Fruit fly (Drosophila melanogaster) whole organism, embryonic: Measurements from ENCODE around the gene CG33695.
A peak's percentile ranks its signal among the peaks of the same experiment; 100 is the strongest.

ENCODE experiments used
- Adf1 ChIP-seq: fragments of 200-800 bp; sonication (Bioruptor generic); IDR thresholded peaks from 2 replicates; pipeline ENCODE4 v1.3.6; 2022; ENCODE audit warnings: missing biosample characterization, missing genetic modification characterization
- CG10462 ChIP-seq: fragments of 200-800 bp; sonication (Bioruptor generic); optimal IDR thresholded peaks from 2 replicates; lab custom pipeline; 2016; ENCODE audit warnings: missing biosample characterization, missing genetic modification characterization
- CG11247 ChIP-seq: fragments of 200-800 bp; sonication (Bioruptor generic); IDR thresholded peaks from 2 replicates; pipeline ENCODE4 v1.3.6; 2022; ENCODE audit warnings: missing biosample characterization, missing genetic modification characterization
- CG13123 ChIP-seq: fragments of 200-800 bp; sonication (Bioruptor generic); optimal IDR thresholded peaks from 2 replicates; lab custom pipeline; 2016; ENCODE audit warnings: missing biosample characterization, missing genetic modification characterization
- CG13624 ChIP-seq: fragments of 200-800 bp; sonication (Bioruptor generic); optimal IDR thresholded peaks from 2 replicates; lab custom pipeline; 2016; ENCODE audit warnings: missing biosample characterization, missing genetic modification characterization
- CG15601 ChIP-seq: fragments of 200-800 bp; sonication (Bioruptor generic); optimal IDR thresholded peaks from 3 replicates; lab custom pipeline; 2019; ENCODE audit warnings: missing biosample characterization, mild to moderate bottlenecking, missing genetic modification characterization, moderate library complexity
- CG2120 ChIP-seq: fragments of 200-800 bp; sonication (Bioruptor generic); optimal IDR thresholded peaks from 3 replicates; lab custom pipeline; 2016; ENCODE audit warnings: missing biosample characterization, missing genetic modification characterization
- CG32532 ChIP-seq: fragments of 200-800 bp; sonication (Bioruptor generic); IDR thresholded peaks from 2 replicates; pipeline ENCODE4 v1.3.6; 2022; ENCODE audit warnings: missing biosample characterization, missing genetic modification characterization
- CG3726 ChIP-seq: fragments of 200-800 bp; sonication (Bioruptor generic); IDR thresholded peaks from 3 replicates; pipeline ENCODE4, ENCODE4 v1.3.6; 2022; ENCODE audit warnings: missing biosample characterization, missing genetic modification characterization
- CG4707 ChIP-seq: fragments of 200-800 bp; sonication (Bioruptor generic); optimal IDR thresholded peaks from 2 replicates; lab custom pipeline; 2018; ENCODE audit warnings: missing biosample characterization, mild to moderate bottlenecking, missing genetic modification characterization, moderate library complexity
- CG6254 ChIP-seq: fragments of 200-800 bp; sonication (Bioruptor generic); optimal IDR thresholded peaks from 3 replicates; lab custom pipeline; 2017; ENCODE audit warnings: mild to moderate bottlenecking, missing biosample characterization, missing genetic modification reagents, missing genetic modification characterization
- CG6272 ChIP-seq: fragments of 200-800 bp; sonication (Bioruptor generic); IDR thresholded peaks from 2 replicates; pipeline ENCODE4 v1.3.6; 2022; ENCODE audit warnings: missing biosample characterization, missing genetic modification characterization
- CG6689 ChIP-seq: fragments of 200-800 bp; sonication (Bioruptor generic); IDR thresholded peaks from 2 replicates; pipeline ENCODE4 v1.3.6; 2022; ENCODE audit warnings: missing biosample characterization, missing genetic modification characterization
- CG6765 ChIP-seq: fragments of 200-800 bp; sonication (Bioruptor generic); optimal IDR thresholded peaks from 3 replicates; lab custom pipeline; 2017; ENCODE audit warnings: missing biosample characterization, mild to moderate bottlenecking, missing genetic modification characterization
- CG7745 ChIP-seq: fragments of 200-800 bp; sonication (Bioruptor generic); optimal IDR thresholded peaks from 2 replicates; lab custom pipeline; 2018; ENCODE audit warnings: missing biosample characterization, mild to moderate bottlenecking, missing genetic modification characterization, moderate library complexity
- CG8290 ChIP-seq, 3 experiments: fragments of 200-800 bp; sonication (Bioruptor generic); optimal IDR thresholded peaks; 2 replicates each; lab custom pipeline; 2016 to 2019; ENCODE audit warnings: missing biosample characterization in 3 of 3, missing genetic modification characterization in 3 of 3, mild to moderate bottlenecking in 2 of 3, moderate library complexity in 1 of 3
- CG9727 ChIP-seq: fragments of 200-800 bp; sonication (Bioruptor generic); optimal IDR thresholded peaks from 3 replicates; lab custom pipeline; 2017; ENCODE audit warnings: missing biosample characterization, mild to moderate bottlenecking, missing genetic modification characterization
- CG9817 ChIP-seq: fragments of 200-800 bp; sonication (Bioruptor generic); optimal IDR thresholded peaks from 2 replicates; lab custom pipeline; 2018; ENCODE audit warnings: missing biosample characterization, mild to moderate bottlenecking, missing genetic modification characterization, moderate library complexity
- D19A ChIP-seq: fragments of 200-800 bp; optimal IDR thresholded peaks from 3 replicates; lab custom pipeline; 2019; ENCODE audit warnings: missing biosample characterization, mild to moderate bottlenecking, missing genetic modification characterization, moderate library complexity
- Deaf1 ChIP-seq: fragments of 200-800 bp; optimal IDR thresholded peaks from 3 replicates; lab custom pipeline; 2019; ENCODE audit warnings: missing biosample characterization, mild to moderate bottlenecking, missing genetic modification characterization, moderate library complexity
- Fer3 ChIP-seq: fragments of 200-800 bp; sonication (Bioruptor generic); optimal IDR thresholded peaks from 2 replicates; lab custom pipeline; 2018; ENCODE audit warnings: missing biosample characterization, mild to moderate bottlenecking, missing genetic modification characterization, moderate library complexity
- GATAe ChIP-seq: fragments of 200-800 bp; sonication (Bioruptor generic); conservative IDR thresholded peaks from 2 replicates; pipeline ENCODE4 v1.3.6; 2022; ENCODE audit warnings: missing biosample characterization, missing genetic modification characterization
- Hmr ChIP-seq: fragments of 200-800 bp; sonication (Bioruptor generic); optimal IDR thresholded peaks from 3 replicates; lab custom pipeline; 2017; ENCODE audit warnings: mild to moderate bottlenecking, missing biosample characterization, missing genetic modification reagents, missing genetic modification characterization
- Hr3 ChIP-seq: fragments of 200-800 bp; sonication (Bioruptor generic); optimal IDR thresholded peaks from 3 replicates; lab custom pipeline; 2016; ENCODE audit warnings: missing biosample characterization, missing genetic modification characterization
- Mrtf ChIP-seq: fragments of 200-800 bp; sonication (Bioruptor generic); IDR thresholded peaks from 3 replicates; pipeline ENCODE4 v1.3.6; 2022; ENCODE audit warnings: missing biosample characterization, missing genetic modification characterization
- Oaz ChIP-seq: fragments of 200-800 bp; sonication (Bioruptor generic); IDR thresholded peaks from 2 replicates; pipeline ENCODE4 v1.3.6; 2022; ENCODE audit warnings: missing biosample characterization, missing genetic modification characterization
- Opbp ChIP-seq: fragments of 200-800 bp; sonication (Bioruptor generic); IDR thresholded peaks from 3 replicates; pipeline ENCODE4 v1.3.6; 2022; ENCODE audit warnings: missing biosample characterization, missing genetic modification characterization; ENCODE audit not compliant: partially characterized antibody
- Side ChIP-seq: fragments of 200-800 bp; sonication (Bioruptor generic); optimal IDR thresholded peaks from 2 replicates; lab custom pipeline; 2016; ENCODE audit warnings: missing biosample characterization, missing genetic modification characterization
- TFAM ChIP-seq: fragments of 200-800 bp; sonication (Bioruptor generic); optimal IDR thresholded peaks from 2 replicates; lab custom pipeline; 2017; ENCODE audit warnings: missing biosample characterization, missing genetic modification characterization, inconsistent platforms
- Xbp1 ChIP-seq: fragments of 200-800 bp; sonication (Bioruptor generic); optimal IDR thresholded peaks from 3 replicates; lab custom pipeline; 2016; ENCODE audit warnings: missing biosample characterization, mild to moderate bottlenecking, missing genetic modification characterization
- Xrp1 ChIP-seq: fragments of 200-800 bp; sonication (Bioruptor generic); IDR thresholded peaks from 2 replicates; pipeline ENCODE4 v1.3.6; 2022; ENCODE audit warnings: missing biosample characterization, missing genetic modification characterization
- ase ChIP-seq: fragments of 200-800 bp; sonication (Bioruptor generic); IDR thresholded peaks from 3 replicates; pipeline ENCODE4 v1.3.6; 2022; ENCODE audit warnings: missing biosample characterization, missing genetic modification characterization
- cas ChIP-seq: fragments of 200-800 bp; sonication (Bioruptor generic); IDR thresholded peaks from 2 replicates; pipeline ENCODE4 v1.3.6; 2022; ENCODE audit warnings: missing biosample characterization, missing genetic modification characterization
- crc ChIP-seq: fragments of 200-800 bp; sonication (Bioruptor generic); optimal IDR thresholded peaks from 2 replicates; lab custom pipeline; 2016; ENCODE audit warnings: missing biosample characterization, missing genetic modification characterization
- ewg ChIP-seq: fragments of 200-800 bp; sonication (Bioruptor generic); optimal IDR thresholded peaks from 3 replicates; lab custom pipeline; 2017; ENCODE audit warnings: mild to moderate bottlenecking, missing biosample characterization, missing genetic modification reagents, missing genetic modification characterization
- fd3F ChIP-seq: fragments of 200-800 bp; sonication (Bioruptor generic); optimal IDR thresholded peaks from 2 replicates; lab custom pipeline; 2018; ENCODE audit warnings: missing biosample characterization, mild to moderate bottlenecking, missing genetic modification characterization, moderate library complexity
- klu ChIP-seq: fragments of 200-800 bp; sonication (Bioruptor generic); IDR thresholded peaks from 2 replicates; pipeline ENCODE4 v1.3.6; 2022; ENCODE audit warnings: missing biosample characterization, missing genetic modification characterization
- kni ChIP-seq: fragments of 200-800 bp; sonication (Bioruptor generic); optimal IDR thresholded peaks from 3 replicates; lab custom pipeline; 2017; ENCODE audit warnings: mild to moderate bottlenecking, missing biosample characterization, missing genetic modification reagents, missing genetic modification characterization
- lbe ChIP-seq: fragments of 200-800 bp; sonication (Bioruptor generic); optimal IDR thresholded peaks from 2 replicates; lab custom pipeline; 2016; ENCODE audit warnings: missing biosample characterization, mild to moderate bottlenecking, missing genetic modification characterization
- rib ChIP-seq: fragments of 200-800 bp; sonication (Bioruptor generic); IDR thresholded peaks from 2 replicates; pipeline ENCODE4 v1.3.6; 2022; ENCODE audit warnings: missing biosample characterization, missing genetic modification characterization
- sc ChIP-seq, 3 experiments: fragments of >200 bp in 2 of 3; fragments of 200-800 bp in 1 of 3; sonication (Bioruptor generic) in 1 of 3; optimal IDR thresholded peaks; 2 replicates in 2 of 3; 3 replicates in 1 of 3; lab custom pipeline; 2017; ENCODE audit warnings: mild to moderate bottlenecking in 1 of 3, missing biosample characterization in 1 of 3, missing genetic modification characterization in 1 of 3, missing genetic modification reagents in 1 of 3
- scrt ChIP-seq: fragments of 200-800 bp; sonication (Bioruptor generic); optimal IDR thresholded peaks from 2 replicates; lab custom pipeline; 2018; ENCODE audit warnings: missing biosample characterization, mild to moderate bottlenecking, missing genetic modification characterization, moderate library complexity
- sd ChIP-seq: fragments of 200-800 bp; sonication (Bioruptor generic); optimal IDR thresholded peaks from 3 replicates; lab custom pipeline; 2018; ENCODE audit warnings: missing biosample characterization, mild to moderate bottlenecking, missing genetic modification characterization, moderate library complexity
- sens ChIP-seq: fragments of 200-800 bp; sonication (Bioruptor generic); peaks from one replicate; lab custom pipeline; 2016; ENCODE audit warnings: missing biosample characterization, missing genetic modification characterization
- shn ChIP-seq: fragments of 200-800 bp; sonication (Bioruptor generic); optimal IDR thresholded peaks from 3 replicates; lab custom pipeline; 2016; ENCODE audit warnings: missing biosample characterization, missing genetic modification characterization
- slp2 ChIP-seq: fragments of 200-800 bp; sonication (Bioruptor generic); optimal IDR thresholded peaks from 2 replicates; lab custom pipeline; 2016; ENCODE audit warnings: missing biosample characterization, missing genetic modification characterization
- sr ChIP-seq: fragments of 200-800 bp; sonication (Bioruptor generic); IDR thresholded peaks from 3 replicates; pipeline ENCODE4 v1.3.6; 2022; ENCODE audit warnings: missing biosample characterization, missing genetic modification characterization
- stwl ChIP-seq: fragments of 200-800 bp; sonication (Bioruptor generic); optimal IDR thresholded peaks from 3 replicates; lab custom pipeline; 2018; ENCODE audit warnings: missing biosample characterization, mild to moderate bottlenecking, missing genetic modification characterization, moderate library complexity
- unc-4 ChIP-seq: fragments of 200-800 bp; sonication (Bioruptor generic); IDR thresholded peaks from 2 replicates; pipeline ENCODE4 v1.3.6; 2022; ENCODE audit warnings: missing biosample characterization, missing genetic modification characterization; ENCODE audit not compliant: partially characterized antibody
- zfh1 ChIP-seq: fragments of 200-800 bp; sonication (Bioruptor generic); IDR thresholded peaks from 3 replicates; pipeline ENCODE4 v1.3.6; 2022; ENCODE audit warnings: missing biosample characterization, missing genetic modification characterization

The CG33695 gene

DNA sequence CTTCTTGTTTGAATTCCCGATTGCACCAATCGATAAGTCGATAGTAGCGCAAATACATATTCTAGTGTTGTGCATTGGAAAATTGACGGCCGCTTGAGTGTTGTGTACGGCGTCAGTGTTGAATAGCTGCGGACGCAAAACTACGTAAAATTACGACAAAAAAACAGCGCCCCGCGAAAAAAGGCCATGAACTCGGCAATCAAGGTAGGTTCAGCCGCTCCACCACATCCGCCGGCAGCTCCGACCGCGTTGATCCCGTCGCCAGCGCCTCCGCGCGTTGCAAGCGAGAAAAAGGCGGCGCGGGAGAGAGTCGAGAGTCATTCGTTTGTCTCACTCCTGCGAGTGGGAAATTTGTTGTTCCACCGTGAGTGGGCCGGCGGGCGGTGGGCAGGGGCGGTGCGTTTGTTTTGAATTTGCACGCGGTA is at the start of gene CG33695 (continued):
- TF ChIP-seq sc (optimal IDR thresholded peaks at IDR 0.05; lab: Kevin White, UChicago) (no peak), sc (GFP tag; optimal IDR thresholded peaks at IDR 0.05; lab: Kevin White, UChicago) (no peak), CG6272 (GFP tag; lab: Robert Waterston, UW) (peak; percentile 52; the same call in 1 of the 2 replicates), slp2 (GFP tag; lab: Kevin White, UChicago) (peak; percentile 59), CG8290 (GFP tag; optimal IDR thresholded peaks at IDR 0.05; lab: Kevin White, UChicago) (peak; percentile 55), CG8290 (tag; optimal IDR thresholded peaks at IDR 0.05; lab: Kevin White, UChicago) (no peak), CG13624 (GFP tag; lab: Kevin White, UChicago) (peak; percentile 87), Hr3 (GFP tag; lab: Kevin White, UChicago) (peak; percentile 39), Oaz (GFP tag; lab: Robert Waterston, UW) (no peak), Hmr (GFP tag; lab: Kevin White, UChicago) (no peak), crc (peak; percentile 35), Fer3 (tag; lab: Kevin White, UChicago) (peak; percentile 52), sens (GFP tag; lab: Kevin White, UChicago) (peak; percentile 93), stwl (tag; lab: Kevin White, UChicago) (peak; percentile 100), sr (GFP tag; lab: Robert Waterston, UW) (no peak), ase (GFP tag; lab: Robert Waterston, UW) (peak; percentile 32; the same call in 1 of the 3 replicates), klu (GFP tag; lab: Robert Waterston, UW) (0 out of 2 replicates have a peak, but pooled peaks have one; percentile 17), CG10462 (GFP tag; lab: Kevin White, UChicago) (peak; percentile 23), unc-4 (GFP tag; lab: Robert Waterston, UW) (peak; percentile 59), CG9817 (tag; lab: Kevin White, UChicago) (peak; percentile 35), Side (GFP tag; lab: Kevin White, UChicago) (peak; percentile 68), Xbp1 (GFP tag; lab: Kevin White, UChicago) (peak; percentile 75), CG6254 (GFP tag; lab: Kevin White, UChicago) (no peak), GATAe (GFP tag; lab: Robert Waterston, UW) (no peak), CG11247 (GFP tag; lab: Robert Waterston, UW) (peak; percentile 70), CG7745 (tag; lab: Kevin White, UChicago) (no peak), CG6689 (no peak), CG6765 (no peak), zfh1 (GFP tag; lab: Robert Waterston, UW) (peak; percentile 79), kni (GFP tag; lab: Kevin White, UChicago) (no peak), CG15601 (tag; lab: Kevin White, UChicago) (peak; percentile 41), scrt (GFP tag; lab: Kevin White, UChicago) (no peak), shn (GFP tag; lab: Kevin White, UChicago) (peak; percentile 63), CG9727 (GFP tag; lab: Kevin White, UChicago) (no peak), CG4707 (GFP tag; lab: Kevin White, UChicago) (no peak), Mrtf (GFP tag; lab: Robert Waterston, UW) (no peak), fd3F (GFP tag; lab: Kevin White, UChicago) (no peak), ewg (no peak), CG2120 (GFP tag; lab: Kevin White, UChicago) (peak; percentile 91), CG13123 (no peak), Deaf1 (tag; lab: Kevin White, UChicago) (peak; percentile 13), cas (no peak), rib (GFP tag; lab: Robert Waterston, UW) (0 out of 2 replicates have a peak, but pooled peaks have one; percentile 42), TFAM (GFP tag; lab: Kevin White, UChicago) (no peak), D19A (tag; lab: Kevin White, UChicago) (no peak), sd (tag; lab: Kevin White, UChicago) (no peak), Opbp (peak; percentile 68; the same call in 2 of the 3 replicates), Xrp1 (GFP tag; lab: Robert Waterston, UW) (peak; percentile 68), Adf1 (GFP tag; lab: Robert Waterston, UW) (peak; percentile 23; the same call in 1 of the 2 replicates), CG32532 (GFP tag; lab: Robert Waterston, UW) (peak; percentile 59; the same call in 1 of the 2 replicates), lbe (GFP tag; lab: Kevin White, UChicago) (peak; percentile 74), CG3726 (GFP tag; lab: Robert Waterston, UW) (no peak)
